Fruit fly (Drosophila melanogaster): ENCODE measurements around the gene CG43448.

Gene CG43448

DNA sequence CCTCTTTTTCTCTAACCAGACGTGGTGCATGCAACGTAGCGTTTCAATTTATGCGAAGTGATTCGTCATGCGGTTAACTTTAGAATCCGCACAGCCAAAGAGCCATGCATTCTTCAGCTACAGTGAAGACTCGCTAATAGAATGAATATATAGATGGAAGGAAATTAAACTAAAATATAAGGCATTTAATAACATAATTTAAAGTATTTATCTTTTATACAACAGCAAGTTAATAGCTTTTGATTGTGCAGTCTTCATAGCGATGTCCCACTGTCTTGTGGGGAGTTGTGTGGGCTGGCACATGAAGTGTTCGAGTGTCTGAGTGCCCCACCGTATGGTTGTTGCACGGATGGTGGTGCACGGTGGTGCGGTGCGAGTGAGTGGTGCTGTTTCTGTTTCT, 27.9 kb upstream of the CG43448 start (continued):
- TF ChIP-seq CG10669 (GFP tag; optimal IDR thresholded peaks at IDR 0.05): peak; percentile 96
- peak; percentile 94 for TF ChIP-seq spab (GFP tag; optimal IDR thresholded peaks at IDR 0.05)
- TF ChIP-seq CG8119 (GFP tag; IDR thresholded peaks at IDR 0.05): peak; percentile 96
- peak; percentile 97 for TF ChIP-seq CG3032 (tag; optimal IDR thresholded peaks at IDR 0.05)
- peak; percentile 93 for TF ChIP-seq CG9139 (GFP tag; optimal IDR thresholded peaks at IDR 0.05)
- TF ChIP-seq achi (GFP tag; optimal IDR thresholded peaks at IDR 0.05): peak; percentile 92
- TF ChIP-seq OdsH (GFP tag; optimal IDR thresholded peaks at IDR 0.05): peak; percentile 96
- TF ChIP-seq CG6163 (GFP tag; IDR thresholded peaks at IDR 0.05): peak; percentile 99
- peak; percentile 90 for TF ChIP-seq svp (GFP tag)
- peak; percentile 94 for TF ChIP-seq CG32006 (GFP tag; optimal IDR thresholded peaks at IDR 0.05)
- TF ChIP-seq esn (GFP tag; optimal IDR thresholded peaks at IDR 0.05): peak; percentile 89
- TF ChIP-seq CG8632 (GFP tag; optimal IDR thresholded peaks at IDR 0.05): peak; percentile 87
- TF ChIP-seq Blimp-1 (GFP tag; optimal IDR thresholded peaks at IDR 0.05): peak; percentile 47
- peak; percentile 97 for TF ChIP-seq fd59A (GFP tag; optimal IDR thresholded peaks at IDR 0.05)
- TF ChIP-seq cyc (GFP tag; optimal IDR thresholded peaks at IDR 0.05): peak; percentile 84
- TF ChIP-seq CG4318 (GFP tag; optimal IDR thresholded peaks at IDR 0.05): peak; percentile 88
- TF ChIP-seq Eip93F (GFP tag; optimal IDR thresholded peaks at IDR 0.05): peak; percentile 65
- peak; percentile 98 for TF ChIP-seq Eip78C (GFP tag)
- peak; percentile 40 for TF ChIP-seq Hr38 (GFP tag; optimal IDR thresholded peaks at IDR 0.05)
- peak; percentile 90 for TF ChIP-seq CG7368 (GFP tag; optimal IDR thresholded peaks at IDR 0.05)
- TF ChIP-seq CG10631 (GFP tag; optimal IDR thresholded peaks at IDR 0.05): peak; percentile 98
- peak; percentile 94 for TF ChIP-seq Sox14 (GFP tag; optimal IDR thresholded peaks at IDR 0.05)
- peak; percentile 96 for TF ChIP-seq Hr4 (GFP tag; optimal IDR thresholded peaks at IDR 0.05)

DNA sequence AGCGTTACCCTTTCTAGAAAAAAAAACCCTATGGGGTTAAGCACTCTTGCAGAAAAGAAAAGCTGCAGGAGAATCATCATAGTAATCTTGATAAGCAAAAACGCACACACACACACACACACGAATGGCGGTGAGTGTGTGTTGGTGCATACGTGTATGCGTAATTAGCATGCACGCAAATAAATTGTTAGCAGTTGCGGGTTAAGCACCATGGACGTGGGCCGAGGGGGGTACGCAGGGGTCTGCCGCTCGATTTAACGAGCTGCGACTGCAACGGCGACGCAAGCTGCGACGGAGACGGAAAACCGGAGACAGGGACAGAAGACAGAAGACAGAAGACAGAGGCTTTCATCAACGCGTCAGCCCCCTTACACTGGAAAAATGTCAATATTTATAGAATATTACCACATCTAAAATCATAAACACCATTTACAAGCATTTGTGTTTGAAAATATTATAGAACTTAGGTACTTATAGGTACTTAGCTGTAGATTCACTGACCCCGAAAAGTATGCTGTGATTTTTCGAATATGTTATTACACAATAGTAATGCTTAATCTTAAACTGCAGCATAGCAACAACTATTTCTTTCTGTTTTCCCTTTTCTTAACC, 27.2 kb upstream of the CG43448 start:
- TF ChIP-seq Sox15 (GFP tag; optimal IDR thresholded peaks at IDR 0.05): no peak
- TF ChIP-seq CG32006 (GFP tag; optimal IDR thresholded peaks at IDR 0.05): no peak
- TF ChIP-seq Eip93F (GFP tag; optimal IDR thresholded peaks at IDR 0.05): no peak
- no peak for TF ChIP-seq CG6163 (GFP tag; IDR thresholded peaks at IDR 0.05)
- no peak for TF ChIP-seq Eip75B (GFP tag; optimal IDR thresholded peaks at IDR 0.05)
- peak; percentile 49 for TF ChIP-seq Sox14 (GFP tag; optimal IDR thresholded peaks at IDR 0.05)
- no peak for TF ChIP-seq CG10631 (GFP tag; optimal IDR thresholded peaks at IDR 0.05)
- TF ChIP-seq Eip78C (GFP tag): peak; percentile 72
- TF ChIP-seq CG6276 (GFP tag; optimal IDR thresholded peaks at IDR 0.05): no peak
- TF ChIP-seq fkh (GFP tag; optimal IDR thresholded peaks at IDR 0.05): no peak
- TF ChIP-seq CG7368 (GFP tag; optimal IDR thresholded peaks at IDR 0.05): no peak
- TF ChIP-seq Smox (GFP tag; optimal IDR thresholded peaks at IDR 0.05): no peak
- no peak for TF ChIP-seq CG10669 (GFP tag; optimal IDR thresholded peaks at IDR 0.05)
- no peak for TF ChIP-seq CG6854 (GFP tag; optimal IDR thresholded peaks at IDR 0.05)
- TF ChIP-seq CG9139 (GFP tag; optimal IDR thresholded peaks at IDR 0.05): no peak
- TF ChIP-seq eg (GFP tag; IDR thresholded peaks at IDR 0.05): peak; percentile 6; the same call in 1 of the 3 replicates
- TF ChIP-seq CG4318 (GFP tag; optimal IDR thresholded peaks at IDR 0.05): no peak
- TF ChIP-seq CG8119 (GFP tag; IDR thresholded peaks at IDR 0.05): 0 out of 3 replicates have a peak, but pooled peaks have one; percentile 9
- TF ChIP-seq OdsH (GFP tag; optimal IDR thresholded peaks at IDR 0.05): no peak
- no peak for TF ChIP-seq net (GFP tag; optimal IDR thresholded peaks at IDR 0.05)
- TF ChIP-seq CG8319 (GFP tag; optimal IDR thresholded peaks at IDR 0.05): no peak
- TF ChIP-seq dac (GFP tag; optimal IDR thresholded peaks at IDR 0.05): no peak
- TF ChIP-seq pdm3 (GFP tag; optimal IDR thresholded peaks at IDR 0.05): no peak
- no peak for TF ChIP-seq CG34406 (GFP tag; optimal IDR thresholded peaks at IDR 0.05)
- TF ChIP-seq salr (GFP tag; optimal IDR thresholded peaks at IDR 0.05): peak in 1 of 2 experiments; percentile 12
- no peak for TF ChIP-seq CG11294 (GFP tag; IDR thresholded peaks at IDR 0.05)
- peak; percentile 53 for TF ChIP-seq CG15336 (GFP tag; IDR thresholded peaks at IDR 0.05)
- no peak for TF ChIP-seq acj6 (GFP tag; optimal IDR thresholded peaks at IDR 0.05)
- peak; percentile 55 for TF ChIP-seq fd59A (GFP tag; optimal IDR thresholded peaks at IDR 0.05)
- no peak for TF ChIP-seq CG16779 (tag; optimal IDR thresholded peaks at IDR 0.05)
- TF ChIP-seq vri (GFP tag; optimal IDR thresholded peaks at IDR 0.05): no peak
- no peak for TF ChIP-seq Blimp-1 (GFP tag; optimal IDR thresholded peaks at IDR 0.05)
- peak; percentile 54 for TF ChIP-seq Gug (GFP tag; IDR thresholded peaks at IDR 0.05)
- TF ChIP-seq Ets21C (GFP tag; optimal IDR thresholded peaks at IDR 0.05): no peak
- TF ChIP-seq CG3032 (tag; optimal IDR thresholded peaks at IDR 0.05): peak; percentile 70
- no peak for TF ChIP-seq Hr39 (GFP tag; optimal IDR thresholded peaks at IDR 0.05)
- no peak for TF ChIP-seq CG3919 (GFP tag; optimal IDR thresholded peaks at IDR 0.05)
- no peak for TF ChIP-seq fd85E (GFP tag; optimal IDR thresholded peaks at IDR 0.05)
- TF ChIP-seq lz (GFP tag; optimal IDR thresholded peaks at IDR 0.05): no peak
- TF ChIP-seq Lpt (GFP tag; optimal IDR thresholded peaks at IDR 0.05): no peak
